Worm (Caenorhabditis elegans) whole organism, L2 larva: Measurements from ENCODE around the gene F11C7.2.

Experiments used
- C34F6.9 ChIP-seq: fragments of 150-350 bp; optimal IDR thresholded peaks from 2 replicates; lab custom pipeline; 2014; ENCODE audit warnings: missing biosample characterization, missing genetic modification characterization
- F13H6.1 ChIP-seq: sonication (generic microtip); optimal IDR thresholded peaks from 2 replicates; lab custom pipeline; 2016; ENCODE audit warnings: missing genetic modification characterization, missing compliant biosample characterization
- R02D3.7 ChIP-seq: fragments of 150-350 bp; optimal IDR thresholded peaks from 2 replicates; lab custom pipeline; 2014; ENCODE audit warnings: missing biosample characterization, missing genetic modification characterization
- Y55F3AM.14 ChIP-seq: fragments of 200-800 bp; sonication (Bioruptor generic); optimal IDR thresholded peaks from 2 replicates; lab custom pipeline; 2018; ENCODE audit warnings: mild to moderate bottlenecking, missing genetic modification characterization, missing compliant biosample characterization
- ZK546.5 ChIP-seq: sonication (generic microtip); optimal IDR thresholded peaks from 2 replicates; lab custom pipeline; 2017; ENCODE audit warnings: missing biosample characterization, missing genetic modification characterization
- alr-1 ChIP-seq: fragments of 150-350 bp; optimal IDR thresholded peaks from 2 replicates; lab custom pipeline; 2014; ENCODE audit warnings: missing biosample characterization, missing genetic modification characterization
- ceh-16 ChIP-seq: fragments of 150-350 bp; optimal IDR thresholded peaks from 2 replicates; lab custom pipeline; 2014; ENCODE audit warnings: missing biosample characterization, missing genetic modification characterization
- crh-2 ChIP-seq: sonication (generic microtip); optimal IDR thresholded peaks from 2 replicates; lab custom pipeline; 2017; ENCODE audit warnings: missing biosample characterization, missing genetic modification characterization
- dmd-4 ChIP-seq: sonication (generic microtip); optimal IDR thresholded peaks from 2 replicates; lab custom pipeline; 2017; ENCODE audit warnings: missing biosample characterization, missing genetic modification characterization
- egl-27 ChIP-seq: sonication (generic microtip); optimal IDR thresholded peaks from 3 replicates; lab custom pipeline; 2017; ENCODE audit warnings: missing biosample characterization, missing genetic modification reagents, missing genetic modification characterization
- elt-1 ChIP-seq: fragments of 150-350 bp; optimal IDR thresholded peaks from 2 replicates; lab custom pipeline; 2014; ENCODE audit warnings: missing biosample characterization, missing genetic modification characterization
- elt-3 ChIP-seq: sonication (generic microtip); optimal IDR thresholded peaks from 2 replicates; lab custom pipeline; 2017; ENCODE audit warnings: missing biosample characterization, missing genetic modification characterization
- fos-1 ChIP-seq: fragments of 150-350 bp; optimal IDR thresholded peaks from 2 replicates; lab custom pipeline; 2014; ENCODE audit warnings: missing biosample characterization, missing genetic modification characterization
- gmeb-1 ChIP-seq: fragments of 150-350 bp; optimal IDR thresholded peaks from 2 replicates; lab custom pipeline; 2014; ENCODE audit warnings: missing biosample characterization, missing genetic modification characterization
- lin-13 ChIP-seq: fragments of 150-350 bp; optimal IDR thresholded peaks from 2 replicates; lab custom pipeline; 2014; ENCODE audit warnings: missing biosample characterization, missing genetic modification reagents, missing genetic modification characterization
- lin-39 ChIP-seq: fragments of 150-350 bp; optimal IDR thresholded peaks from 2 replicates; lab custom pipeline; 2014; ENCODE audit warnings: missing biosample characterization, missing genetic modification reagents, missing genetic modification characterization
- mbf-1 ChIP-seq: sonication (generic microtip); optimal IDR thresholded peaks from 2 replicates; lab custom pipeline; 2017; ENCODE audit warnings: missing biosample characterization, missing genetic modification characterization
- mdl-1 ChIP-seq, 2 experiments: fragments of 150-350 bp in 1 of 2; sonication (generic microtip) in 1 of 2; optimal IDR thresholded peaks; 2 replicates each; lab custom pipeline; 2017; ENCODE audit warnings: missing biosample characterization in 2 of 2, missing genetic modification characterization in 2 of 2
- nhr-10 ChIP-seq: sonication (generic microtip); optimal IDR thresholded peaks from 2 replicates; lab custom pipeline; 2017; ENCODE audit warnings: missing biosample characterization, missing genetic modification characterization
- nhr-11 ChIP-seq: fragments of 150-350 bp; optimal IDR thresholded peaks from 2 replicates; lab custom pipeline; 2014; ENCODE audit warnings: missing biosample characterization, missing genetic modification characterization
- nhr-129 ChIP-seq: fragments of 150-350 bp; optimal IDR thresholded peaks from 2 replicates; lab custom pipeline; 2014; ENCODE audit warnings: missing biosample characterization, missing genetic modification characterization
- nhr-21 ChIP-seq: fragments of 150-350 bp; optimal IDR thresholded peaks from 2 replicates; lab custom pipeline; 2014; ENCODE audit warnings: missing biosample characterization, missing genetic modification characterization
- nhr-237 ChIP-seq: fragments of 150-350 bp; optimal IDR thresholded peaks from 2 replicates; lab custom pipeline; 2014; ENCODE audit warnings: missing biosample characterization, missing genetic modification characterization
- nhr-25 ChIP-seq: fragments of 150-350 bp; sonication (generic microtip); optimal IDR thresholded peaks from 3 replicates; lab custom pipeline; 2014; ENCODE audit warnings: missing biosample characterization, missing genetic modification characterization
- nhr-6 ChIP-seq: fragments of 150-350 bp; optimal IDR thresholded peaks from 2 replicates; lab custom pipeline; 2014; ENCODE audit warnings: missing biosample characterization, missing genetic modification characterization
- nhr-77 ChIP-seq: fragments of 150-350 bp; optimal IDR thresholded peaks from 2 replicates; lab custom pipeline; 2014; ENCODE audit warnings: missing biosample characterization, missing genetic modification characterization
- peb-1 ChIP-seq: fragments of 150-350 bp; optimal IDR thresholded peaks from 2 replicates; lab custom pipeline; 2014; ENCODE audit warnings: missing biosample characterization, missing genetic modification characterization
- skn-1 ChIP-seq: sonication (generic microtip); optimal IDR thresholded peaks from 2 replicates; lab custom pipeline; 2017; ENCODE audit warnings: missing biosample characterization, missing genetic modification characterization
- sma-3 ChIP-seq: sonication (generic microtip); optimal IDR thresholded peaks from 2 replicates; lab custom pipeline; 2016; ENCODE audit warnings: missing genetic modification reagents, missing genetic modification characterization, missing compliant biosample characterization
- sma-9 ChIP-seq, 2 experiments: fragments of 150-350 bp in 1 of 2; sonication (generic microtip) in 1 of 2; optimal IDR thresholded peaks; 2 replicates each; lab custom pipeline; 2014 to 2016; ENCODE audit warnings: missing genetic modification characterization in 2 of 2, mild to moderate bottlenecking in 1 of 2, missing biosample characterization in 1 of 2, missing compliant biosample characterization in 1 of 2, missing genetic modification reagents in 1 of 2, moderate library complexity in 1 of 2
- unc-39 ChIP-seq: fragments of 150-350 bp; optimal IDR thresholded peaks from 2 replicates; lab custom pipeline; 2014; ENCODE audit warnings: missing biosample characterization, missing genetic modification characterization
- unc-55 ChIP-seq: fragments of 150-350 bp; sonication (generic microtip); optimal IDR thresholded peaks from 3 replicates; lab custom pipeline; 2014; ENCODE audit warnings: missing biosample characterization, missing genetic modification reagents, missing genetic modification characterization
- unc-62 ChIP-seq: fragments of 150-350 bp; optimal IDR thresholded peaks from 2 replicates; lab custom pipeline; 2014; ENCODE audit warnings: missing biosample characterization, missing genetic modification reagents, missing genetic modification characterization
- zag-1 ChIP-seq: fragments of 150-350 bp; optimal IDR thresholded peaks from 2 replicates; lab custom pipeline; 2014; ENCODE audit warnings: missing biosample characterization, missing genetic modification characterization
- ztf-11 ChIP-seq: sonication (generic microtip); optimal IDR thresholded peaks from 2 replicates; lab custom pipeline; 2017; ENCODE audit warnings: missing biosample characterization, missing genetic modification characterization
- ztf-4 ChIP-seq: fragments of 150-350 bp; optimal IDR thresholded peaks from 2 replicates; lab custom pipeline; 2014; ENCODE audit warnings: missing biosample characterization, missing genetic modification characterization

Gene F11C7.2

DNA sequence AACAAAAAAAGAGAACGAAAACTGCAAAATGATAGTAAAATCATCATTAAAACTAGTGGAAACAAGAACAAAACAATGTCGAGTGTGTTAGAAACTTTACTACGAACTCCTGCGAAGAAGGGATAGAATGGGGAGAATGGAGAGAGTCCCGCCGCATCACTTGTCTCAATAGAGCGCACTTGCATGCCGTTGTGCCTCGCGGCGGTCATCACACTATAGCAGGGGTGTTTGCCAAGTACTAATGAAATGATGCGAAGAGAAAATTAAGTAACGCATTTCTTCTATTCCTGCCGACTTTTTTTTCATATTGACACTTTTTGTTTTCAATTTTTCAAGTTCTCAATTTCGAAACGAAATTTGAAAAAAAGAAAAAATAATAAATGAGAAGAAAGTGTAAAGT is 4.4 kb upstream of the F11C7.2 start (continued):
- TF ChIP-seq unc-62 (GFP tag; lab: Kevin White, UChicago) (no peak), gmeb-1 (tag; lab: Kevin White, UChicago) (peak; percentile 39), R02D3.7 (tag; lab: Kevin White, UChicago) (no peak), nhr-10 (no peak), C34F6.9 (tag; lab: Kevin White, UChicago) (peak; percentile 85), alr-1 (no peak), ztf-4 (tag; lab: Kevin White, UChicago) (peak; percentile 48), lin-39 (no peak), nhr-21 (tag; lab: Kevin White, UChicago) (peak; percentile 32), peb-1 (tag; lab: Kevin White, UChicago) (no peak), dmd-4 (tag; lab: Kevin White, UChicago) (no peak), lin-13 (GFP tag; lab: Kevin White, UChicago) (peak; percentile 68), elt-1 (tag; lab: Kevin White, UChicago) (no peak), nhr-77 (no peak), sma-9 (GFP tag; optimal IDR thresholded peaks at IDR 0.05; lab: Kevin White, UChicago) (peak; percentile 85), sma-9 (tag; optimal IDR thresholded peaks at IDR 0.05; lab: Kevin White, UChicago) (no peak), nhr-129 (tag; lab: Kevin White, UChicago) (peak; percentile 83), F13H6.1 (tag; lab: Kevin White, UChicago) (peak; percentile 74), fos-1 (peak; percentile 70), Y55F3AM.14 (GFP tag; lab: Kevin White, UChicago) (no peak), nhr-25 (tag; lab: Kevin White, UChicago) (peak; percentile 68)
- TF ChIP-seq, all 48 proteins: peak for 23

DNA sequence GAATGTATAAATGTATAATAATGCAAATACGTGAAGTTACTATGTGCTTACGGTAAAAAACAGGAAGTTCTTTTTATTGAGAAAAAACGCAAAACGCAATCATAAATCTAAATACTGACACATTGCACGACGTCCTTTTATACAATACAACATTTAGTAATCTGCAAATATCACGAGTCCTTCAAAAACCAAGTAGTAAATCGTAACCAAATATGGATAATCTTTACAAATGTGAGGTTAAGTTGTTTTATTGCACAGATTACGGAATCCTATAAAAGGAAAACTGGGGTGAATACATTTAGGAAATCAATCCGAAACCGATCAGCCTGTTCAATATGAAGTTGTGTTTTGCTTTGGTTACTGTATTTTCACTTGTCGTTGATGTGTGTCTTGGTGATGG is 1.7 kb downstream of the F11C7.2 start, which contains the start of gene F11C7.7:
F11C7.7 (plus strand) TSS at position 301 of the 400 bp plus-strand sequence.
- TF ChIP-seq nhr-77 = no peak
- TF ChIP-seq mbf-1 (tag; lab: Kevin White, UChicago) = no peak
- TF ChIP-seq sma-3 (GFP tag; lab: Kevin White, UChicago) = no peak
- TF ChIP-seq unc-55 = no peak
- no peak for TF ChIP-seq mdl-1 (tag; optimal IDR thresholded peaks at IDR 0.05; lab: Kevin White, UChicago)
- TF ChIP-seq nhr-237 (tag; lab: Kevin White, UChicago) = no peak
- TF ChIP-seq ztf-4 (tag; lab: Kevin White, UChicago) = no peak
- TF ChIP-seq alr-1 = no peak
- no peak for TF ChIP-seq zag-1 (tag; lab: Kevin White, UChicago)
- no peak for TF ChIP-seq skn-1 (tag; lab: Kevin White, UChicago)
- no peak for TF ChIP-seq nhr-11

DNA sequence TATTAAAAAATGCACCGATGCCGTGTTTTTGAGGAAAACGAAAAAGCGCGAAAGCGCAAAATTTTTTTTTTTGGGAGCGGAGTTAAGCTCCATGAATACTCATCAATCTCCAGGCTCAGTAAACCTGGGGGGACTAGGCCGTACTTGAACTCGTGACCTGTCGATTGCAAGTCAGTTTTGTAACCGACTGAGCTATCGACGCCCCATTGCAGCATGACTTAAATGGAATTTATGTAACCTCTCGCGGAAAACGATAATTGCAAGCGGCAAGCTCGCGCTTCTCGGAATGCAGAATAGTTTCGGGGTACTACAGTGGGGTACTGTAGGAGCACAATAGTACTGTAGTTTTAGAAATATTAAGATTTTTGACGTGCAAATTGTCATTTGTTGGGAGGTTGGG is 3.8 kb downstream of the F11C7.2 start:
- TF ChIP-seq unc-39 (tag; lab: Kevin White, UChicago) (no peak), alr-1 (no peak), nhr-237 (tag; lab: Kevin White, UChicago) (no peak), nhr-129 (tag; lab: Kevin White, UChicago) (no peak), R02D3.7 (tag; lab: Kevin White, UChicago) (no peak), crh-2 (tag; lab: Kevin White, UChicago) (no peak), ZK546.5 (tag; lab: Kevin White, UChicago) (no peak)
- TF ChIP-seq, all 48 proteins: peak for 0

- TF ChIP-seq nhr-6 (tag; lab: Kevin White, UChicago) (no peak), unc-55 (no peak), nhr-237 (tag; lab: Kevin White, UChicago) (no peak), unc-39 (tag; lab: Kevin White, UChicago) (no peak), elt-3 (no peak), lin-39 (no peak), R02D3.7 (tag; lab: Kevin White, UChicago) (no peak), mbf-1 (tag; lab: Kevin White, UChicago) (no peak), dmd-4 (tag; lab: Kevin White, UChicago) (no peak), ztf-4 (tag; lab: Kevin White, UChicago) (no peak), egl-27 (tag; lab: Kevin White, UChicago) (no peak), ceh-16 (tag; lab: Kevin White, UChicago) (no peak), crh-2 (tag; lab: Kevin White, UChicago) (no peak), nhr-21 (tag; lab: Kevin White, UChicago) (no peak), sma-3 (GFP tag; lab: Kevin White, UChicago) (no peak), nhr-10 (no peak), alr-1 (no peak), ztf-11 (tag; lab: Kevin White, UChicago) (no peak), nhr-129 (tag; lab: Kevin White, UChicago) (no peak)
Observed at ce11 chrX:17401264-17401663, 4.7 kb downstream of the F11C7.2 start, which contains the start of gene F11C7.6. TSS of gene F11C7.6 (plus strand) at chrX:17401564.
